Worm (Caenorhabditis elegans): ENCODE measurements around the gene spp-9.

ce11 chrX:11482637-11483036 is 4.9 kb upstream of the spp-9 start:
- no peak for TF ChIP-seq tbx-11 (GFP tag; IDR thresholded peaks at IDR 0.05)
- TF ChIP-seq hmbx-1 (tag; optimal IDR thresholded peaks at IDR 0.05): no peak
- no peak for TF ChIP-seq ama-1 (optimal IDR thresholded peaks at IDR 0.05)
- no peak for TF ChIP-seq aly-1 (tag; optimal IDR thresholded peaks at IDR 0.05)
- no peak for TF ChIP-seq sea-1 (GFP tag; conservative IDR thresholded peaks at IDR 0.05)
- no peak for TF ChIP-seq tra-4 (tag; optimal IDR thresholded peaks at IDR 0.05)
- TF ChIP-seq F13C5.2 (tag; optimal IDR thresholded peaks at IDR 0.05): no peak
- no peak for TF ChIP-seq tbx-37 (GFP tag; conservative IDR thresholded peaks at IDR 0.05)
- TF ChIP-seq flt-1 (GFP tag; IDR thresholded peaks at IDR 0.05): no peak
- no peak for TF ChIP-seq pes-1 (GFP tag; IDR thresholded peaks at IDR 0.05)
- no peak for TF ChIP-seq ceh-36 (tag; optimal IDR thresholded peaks at IDR 0.05)
- no peak for TF ChIP-seq scrt-1 (GFP tag; IDR thresholded peaks at IDR 0.05)
- TF ChIP-seq ets-7 (tag; optimal IDR thresholded peaks at IDR 0.05): no peak
- TF ChIP-seq hnd-1 (tag; optimal IDR thresholded peaks at IDR 0.05): no peak

All from whole organism, early embryonic.